Worm (Caenorhabditis elegans): ENCODE measurements around the gene fbxa-100.

DNA sequence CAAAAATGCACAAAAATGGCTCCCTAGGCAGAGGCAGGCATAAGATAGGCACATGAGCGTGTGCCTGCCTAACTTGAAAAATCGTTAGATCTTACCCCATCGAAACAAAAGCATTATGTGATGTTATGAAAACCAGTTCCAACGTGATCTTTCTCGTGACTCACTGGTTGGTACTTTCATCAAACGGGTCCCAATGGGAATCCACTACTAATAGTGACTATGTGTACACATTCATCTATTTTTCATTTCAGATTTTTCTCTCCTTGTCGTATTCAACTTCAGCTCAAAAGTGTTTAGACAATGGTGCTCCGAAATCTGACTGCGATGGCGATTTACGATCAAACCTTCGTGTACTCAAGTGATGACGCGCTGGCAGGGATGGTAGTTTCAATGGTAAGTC is 44.2 kb downstream of the fbxa-100 start, which contains the start of gene srx-43:
- TF ChIP-seq him-1 (tag; optimal IDR thresholded peaks at IDR 0.05) (no peak), W03F9.2 (tag; optimal IDR thresholded peaks at IDR 0.05) (no peak), dao-5 (tag; optimal IDR thresholded peaks at IDR 0.05) (no peak)

Data from whole organism, L4/young adult.